Worm (Caenorhabditis elegans) whole organism, late embryonic: ENCODE results near the gene lin-5.

Experiments used
- ceh-22 ChIP-seq: sonication (generic microtip); optimal IDR thresholded peaks from 2 replicates; lab custom pipeline; 2017; ENCODE audit warnings: missing biosample characterization, missing genetic modification characterization
- ceh-34 ChIP-seq: sonication (generic microtip); optimal IDR thresholded peaks from 2 replicates; lab custom pipeline; 2016; ENCODE audit warnings: mild to moderate bottlenecking, missing genetic modification characterization, missing compliant biosample characterization
- hlh-15 ChIP-seq: sonication (generic microtip); optimal IDR thresholded peaks from 2 replicates; lab custom pipeline; 2016; ENCODE audit warnings: missing genetic modification characterization, missing compliant biosample characterization

DNA sequence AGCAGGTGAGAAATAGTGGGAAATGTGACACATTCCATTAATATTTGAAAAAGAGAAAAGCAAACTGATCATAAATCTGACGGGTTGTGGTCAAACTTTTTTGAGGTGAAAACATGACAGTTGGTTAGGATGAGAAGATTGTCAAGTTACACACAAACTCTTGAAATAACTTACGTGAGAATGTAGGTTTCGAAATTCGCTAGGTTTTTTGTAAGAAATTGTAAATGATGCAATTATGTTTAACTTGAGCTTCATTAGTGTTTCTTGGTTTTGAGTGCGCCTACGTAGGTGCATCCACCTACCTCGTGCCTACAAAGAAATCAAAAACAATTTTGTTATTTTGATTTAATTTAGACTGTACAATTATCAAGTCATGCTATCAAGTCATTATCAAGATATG is 25.1 kb upstream of the lin-5 start, which contains the start of gene cex-2:
- TF ChIP-seq hlh-15 (tag; lab: Kevin White, UChicago): no peak
- TF ChIP-seq ceh-34: no peak
- TF ChIP-seq ceh-22 (tag; lab: Kevin White, UChicago): no peak
